Fruit fly (Drosophila melanogaster) whole organism: ENCODE measurements around the gene shep.

Source experiments
- CG8478 ChIP-seq: fragments of >200 bp; optimal IDR thresholded peaks from 2 replicates; lab custom pipeline; 2018; ENCODE audit warnings: inconsistent platforms
- Dll ChIP-seq: fragments of >200 bp; optimal IDR thresholded peaks from 2 replicates; lab custom pipeline; 2017
- EcR ChIP-seq, 2 experiments: fragments of >200 bp; optimal IDR thresholded peaks; 2 replicates each; lab custom pipeline; 2017; ENCODE audit warnings: missing biosample characterization in 2 of 2, missing genetic modification characterization in 2 of 2, missing genetic modification reagents in 2 of 2
- pan ChIP-seq: fragments of >200 bp; optimal IDR thresholded peaks from 2 replicates; lab custom pipeline; 2017
- psq ChIP-seq: fragments of >200 bp; optimal IDR thresholded peaks from 2 replicates; lab custom pipeline; 2017
- usp ChIP-seq: fragments of >200 bp; optimal IDR thresholded peaks from 2 replicates; lab custom pipeline; 2017; ENCODE audit warnings: missing biosample characterization, missing genetic modification characterization, mixed read lengths

shep gene

dm6 chr3L:5154917-5155613 is 122.7 kb downstream of the shep start:
- TF ChIP-seq pan (lab: Kevin White, UChicago) (no peak), Dll (lab: Kevin White, UChicago) (no peak), CG8478 (lab: Kevin White, UChicago) (no peak), EcR (GFP tag; optimal IDR thresholded peaks at IDR 0.05; lab: Kevin White, UChicago) (no peak), psq (no peak), usp (GFP tag; lab: Kevin White, UChicago) (no peak)

- TF ChIP-seq Dll (lab: Kevin White, UChicago) (no peak), CG8478 (lab: Kevin White, UChicago) (no peak), usp (GFP tag; lab: Kevin White, UChicago) (no peak), psq (no peak), EcR (GFP tag; optimal IDR thresholded peaks at IDR 0.05; lab: Kevin White, UChicago) (no peak), pan (lab: Kevin White, UChicago) (no peak)
These were observed 125.4 kb downstream of the shep start, which contains the start of the genes Gen and Srp54k for dm6 chr3L:5152354-5152806. Gene Gen (minus strand): TSS chr3L:5152376. Gene Srp54k (plus strand): TSS chr3L:5152678.

- TF ChIP-seq EcR (GFP tag; optimal IDR thresholded peaks at IDR 0.05; lab: Kevin White, UChicago) = no peak
- no peak for TF ChIP-seq psq
- no peak for TF ChIP-seq pan (lab: Kevin White, UChicago)
- no peak for TF ChIP-seq usp (GFP tag; lab: Kevin White, UChicago)
- TF ChIP-seq Dll (lab: Kevin White, UChicago) = no peak
- no peak for TF ChIP-seq CG8478 (lab: Kevin White, UChicago)
These were observed 131.9 kb downstream of the shep start, which contains the start of the genes Fitm and AlaRS-m for dm6 chr3L:5145814-5146244. Gene Fitm (minus strand): TSS chr3L:5146063. Gene AlaRS-m (plus strand): TSS chr3L:5146098.

- TF ChIP-seq Dll (lab: Kevin White, UChicago) (no peak), usp (GFP tag; lab: Kevin White, UChicago) (no peak), EcR (GFP tag; optimal IDR thresholded peaks at IDR 0.05; lab: Kevin White, UChicago) (no peak), pan (lab: Kevin White, UChicago) (no peak), psq (no peak), CG8478 (lab: Kevin White, UChicago) (no peak)
These were observed 136.2 kb downstream of the shep start, which contains the start of the genes Dhrs4 and Gdap1 for dm6 chr3L:5141380-5142101. Gene Dhrs4 (minus strand): TSS chr3L:5141646. Gene Gdap1 (plus strand): TSS chr3L:5141953.

- no peak for TF ChIP-seq EcR (GFP tag; optimal IDR thresholded peaks at IDR 0.05; lab: Kevin White, UChicago)
These were observed 138.4 kb downstream of the shep start, which contains the start of the genes Tcs5 and CHMP2B for dm6 chr3L:5139312-5139711. Gene Tcs5 (minus strand): TSS chr3L:5139395. Gene CHMP2B (plus strand): TSS chr3L:5139619.

- TF ChIP-seq psq = no peak
- no peak for TF ChIP-seq CG8478 (lab: Kevin White, UChicago)
- TF ChIP-seq Dll (lab: Kevin White, UChicago) = no peak
- TF ChIP-seq EcR (GFP tag; optimal IDR thresholded peaks at IDR 0.05; lab: Kevin White, UChicago) = no peak
- no peak for TF ChIP-seq pan (lab: Kevin White, UChicago)
- no peak for TF ChIP-seq usp (GFP tag; lab: Kevin White, UChicago)
These were observed 141.6 kb downstream of the shep start, which contains the start of the genes CG10674 and CG4611 for dm6 chr3L:5136123-5136522. Gene CG10674 (minus strand): TSS chr3L:5136292. Gene CG4611 (plus strand): TSS chr3L:5136376.

dm6 chr3L:5133704-5134430 is 143.9 kb downstream of the shep start, which contains the start of gene Yod1:
Gene Yod1 (plus strand): TSS chr3L:5133871.
- TF ChIP-seq psq (no peak), Dll (lab: Kevin White, UChicago) (no peak), EcR (GFP tag; optimal IDR thresholded peaks at IDR 0.05; lab: Kevin White, UChicago) (no peak), usp (GFP tag; lab: Kevin White, UChicago) (no peak), CG8478 (lab: Kevin White, UChicago) (no peak), pan (lab: Kevin White, UChicago) (no peak)

- TF ChIP-seq pan (lab: Kevin White, UChicago) (no peak), EcR (GFP tag; optimal IDR thresholded peaks at IDR 0.05; lab: Kevin White, UChicago) (no peak), Dll (lab: Kevin White, UChicago) (no peak)
These were observed 144.8 kb downstream of the shep start, which contains the start of gene CG15213 for dm6 chr3L:5132966-5133365. Gene CG15213 (minus strand): TSS chr3L:5133220.

dm6 chr3L:5131245-5131644 is 146.5 kb downstream of the shep start, which contains the start of gene CG15212:
Gene CG15212 (plus strand): TSS chr3L:5131545.
- TF ChIP-seq Dll (lab: Kevin White, UChicago) (no peak), usp (GFP tag; lab: Kevin White, UChicago) (no peak), psq (no peak), EcR (GFP tag; optimal IDR thresholded peaks at IDR 0.05; lab: Kevin White, UChicago) (no peak), CG8478 (lab: Kevin White, UChicago) (no peak), pan (lab: Kevin White, UChicago) (no peak)

dm6 chr3L:5130508-5130907 is 147.2 kb downstream of the shep start:
- no peak for TF ChIP-seq usp (GFP tag; lab: Kevin White, UChicago)
- no peak for TF ChIP-seq CG8478 (lab: Kevin White, UChicago)
- no peak for TF ChIP-seq EcR (GFP tag; optimal IDR thresholded peaks at IDR 0.05; lab: Kevin White, UChicago)
- TF ChIP-seq Dll (lab: Kevin White, UChicago) = no peak

dm6 chr3L:5129199-5129598 is 148.5 kb downstream of the shep start, which contains the start of gene CG4597:
Gene CG4597 (plus strand): TSS chr3L:5129499.
- TF ChIP-seq psq (no peak), EcR (GFP tag; optimal IDR thresholded peaks at IDR 0.05; lab: Kevin White, UChicago) (no peak), Dll (lab: Kevin White, UChicago) (no peak), CG8478 (lab: Kevin White, UChicago) (no peak), pan (lab: Kevin White, UChicago) (no peak), usp (GFP tag; lab: Kevin White, UChicago) (no peak)
